Worm (Caenorhabditis elegans) whole organism, L1 larva: ENCODE data around the gene F11D11.21.

Experiments
- aha-1 ChIP-seq: fragments of 150-350 bp; optimal IDR thresholded peaks from 2 replicates; lab custom pipeline; 2014; ENCODE audit warnings: missing biosample characterization, missing genetic modification characterization
- alr-1 ChIP-seq: fragments of 200-800 bp; sonication (Bioruptor generic); optimal IDR thresholded peaks from 2 replicates; lab custom pipeline; 2018; ENCODE audit warnings: borderline replicate concordance, mild to moderate bottlenecking, missing genetic modification characterization, missing compliant biosample characterization
- ama-1 ChIP-seq: fragments of 150-350 bp; optimal IDR thresholded peaks from 2 replicates; lab custom pipeline; 2014
- blmp-1 ChIP-seq: fragments of 150-350 bp; optimal IDR thresholded peaks from 2 replicates; lab custom pipeline; 2014; ENCODE audit warnings: missing biosample characterization, missing genetic modification characterization
- ceh-82 ChIP-seq, 3 experiments: fragments of 150-350 bp in 1 of 3; sonication (generic microtip) in 2 of 3; optimal IDR thresholded peaks; 2 replicates each; lab custom pipeline; 2014 to 2017; ENCODE audit warnings: missing biosample characterization in 3 of 3, missing genetic modification characterization in 3 of 3
- ces-1 ChIP-seq: fragments of 150-350 bp; optimal IDR thresholded peaks from 2 replicates; lab custom pipeline; 2014; ENCODE audit warnings: missing biosample characterization, missing genetic modification reagents, missing genetic modification characterization
- dpl-1 ChIP-seq, 3 experiments: fragments of 150-350 bp in 2 of 3; sonication (generic microtip) in 1 of 3; optimal IDR thresholded peaks; 2 replicates each; lab custom pipeline; 2014 to 2017; ENCODE audit warnings: missing biosample characterization in 3 of 3, missing genetic modification characterization in 3 of 3, missing genetic modification reagents in 3 of 3
- dsc-1 ChIP-seq: sonication (generic microtip); optimal IDR thresholded peaks from 2 replicates; lab custom pipeline; 2016; ENCODE audit warnings: mild to moderate bottlenecking, missing genetic modification characterization, missing compliant biosample characterization
- efl-1 ChIP-seq, 4 experiments: fragments of 150-350 bp; optimal IDR thresholded peaks in 3 of 4; peaks in 1 of 4; 1 replicate in 1 of 4; 2 replicates in 3 of 4; lab custom pipeline; 2014; ENCODE audit warnings: missing biosample characterization in 2 of 4, missing genetic modification characterization in 2 of 4, missing genetic modification reagents in 2 of 4
- egl-27 ChIP-seq, 2 experiments: fragments of 150-350 bp in 1 of 2; sonication (generic microtip); optimal IDR thresholded peaks; 3 replicates each; lab custom pipeline; 2017 to 2018; ENCODE audit warnings: missing biosample characterization in 2 of 2, missing genetic modification characterization in 2 of 2, missing genetic modification reagents in 2 of 2
- elt-2 ChIP-seq: sonication (generic microtip); optimal IDR thresholded peaks from 2 replicates; lab custom pipeline; 2016; ENCODE audit warnings: missing genetic modification characterization, mild to moderate bottlenecking, inconsistent platforms, missing compliant biosample characterization, missing genetic modification reagents
- elt-3 ChIP-seq, 6 experiments: fragments of 150-350 bp in 1 of 6; sonication (generic microtip); optimal IDR thresholded peaks; 2 replicates each; lab custom pipeline; 2017 to 2018; ENCODE audit warnings: missing biosample characterization in 6 of 6, missing genetic modification characterization in 6 of 6, inconsistent platforms in 1 of 6
- ets-5 ChIP-seq: fragments of 200-800 bp; sonication (Bioruptor generic); IDR thresholded peaks from 2 replicates; pipeline ENCODE4 v1.3.6; 2022; ENCODE audit warnings: missing genetic modification characterization, missing compliant biosample characterization
- fkh-4 ChIP-seq: sonication (generic microtip); optimal IDR thresholded peaks from 2 replicates; lab custom pipeline; 2016; ENCODE audit warnings: missing compliant biosample characterization, missing genetic modification characterization, borderline replicate concordance
- fkh-8 ChIP-seq: sonication (generic microtip); optimal IDR thresholded peaks from 2 replicates; lab custom pipeline; 2016; ENCODE audit warnings: mild to moderate bottlenecking, missing genetic modification characterization, missing compliant biosample characterization
- jun-1 ChIP-seq: fragments of 150-350 bp; optimal IDR thresholded peaks from 2 replicates; lab custom pipeline; 2014; ENCODE audit warnings: missing biosample characterization, missing genetic modification reagents, missing genetic modification characterization
- lin-35 ChIP-seq, 2 experiments: fragments of 150-350 bp; optimal IDR thresholded peaks; 2 replicates each; lab custom pipeline; 2014; ENCODE audit warnings: missing biosample characterization in 2 of 2, missing genetic modification characterization in 2 of 2, missing genetic modification reagents in 2 of 2
- mef-2 ChIP-seq: fragments of 150-350 bp; optimal IDR thresholded peaks from 2 replicates; lab custom pipeline; 2014; ENCODE audit warnings: missing biosample characterization, missing genetic modification characterization
- mep-1 ChIP-seq: fragments of 150-350 bp; optimal IDR thresholded peaks from 2 replicates; lab custom pipeline; 2014; ENCODE audit warnings: missing biosample characterization, missing genetic modification characterization
- nhr-19 ChIP-seq: fragments of 200-800 bp; sonication (Bioruptor generic); conservative IDR thresholded peaks from 2 replicates; pipeline ENCODE4 v1.3.6; 2022; ENCODE audit warnings: missing genetic modification characterization, missing compliant biosample characterization
- nhr-237 ChIP-seq: fragments of 150-350 bp; optimal IDR thresholded peaks from 2 replicates; lab custom pipeline; 2014; ENCODE audit warnings: missing biosample characterization, missing genetic modification characterization
- nhr-47 ChIP-seq: sonication (generic microtip); optimal IDR thresholded peaks from 2 replicates; lab custom pipeline; 2016; ENCODE audit warnings: mild to moderate bottlenecking, missing genetic modification characterization, moderate library complexity, missing compliant biosample characterization
- pqm-1 ChIP-seq: sonication (generic microtip); optimal IDR thresholded peaks from 3 replicates; lab custom pipeline; 2017; ENCODE audit warnings: missing biosample characterization, missing genetic modification characterization
- skn-1 ChIP-seq: fragments of 150-350 bp; optimal IDR thresholded peaks from 2 replicates; lab custom pipeline; 2014; ENCODE audit warnings: missing biosample characterization, missing genetic modification characterization
- unc-30 ChIP-seq: sonication (generic microtip); optimal IDR thresholded peaks from 2 replicates; lab custom pipeline; 2017; ENCODE audit warnings: missing biosample characterization, missing genetic modification characterization
- xbp-1 ChIP-seq: sonication (generic microtip); optimal IDR thresholded peaks from 2 replicates; lab custom pipeline; 2016; ENCODE audit warnings: missing genetic modification characterization, missing compliant biosample characterization
- ztf-4 ChIP-seq: fragments of 150-350 bp; optimal IDR thresholded peaks from 2 replicates; lab custom pipeline; 2014; ENCODE audit warnings: missing biosample characterization, missing genetic modification characterization

Gene F11D11.21

DNA sequence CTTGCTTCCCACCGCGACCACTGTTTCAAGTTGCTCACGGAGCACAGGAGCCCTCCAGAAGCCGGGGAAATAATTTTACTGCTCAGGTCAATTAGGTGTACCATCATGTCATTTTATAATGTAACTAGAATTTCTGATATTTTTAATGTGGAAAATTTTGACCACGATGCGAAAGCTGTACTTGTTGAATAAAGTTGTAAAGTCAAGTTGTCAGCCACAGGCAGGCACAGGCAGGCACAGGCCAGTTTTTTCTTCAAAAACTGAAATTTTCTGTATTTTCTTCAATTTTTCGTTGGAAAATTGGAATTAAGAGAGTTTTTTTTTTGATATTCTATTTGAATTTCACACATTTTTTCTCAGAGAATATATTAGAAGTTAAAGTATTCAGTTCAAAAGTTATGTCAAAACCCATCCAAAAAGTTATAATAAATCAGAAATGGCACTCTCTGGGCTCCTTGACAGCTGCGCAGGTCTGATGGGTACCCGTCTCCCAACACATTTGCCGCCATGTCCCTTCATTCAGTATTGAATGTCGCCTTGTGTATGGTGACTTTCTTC is 44.2 kb downstream of the F11D11.21 start, which contains the start of gene Y17D7C.1:
TSS of gene Y17D7C.1 (plus strand) at position 508 of the 558 bp plus-strand sequence.
- TF ChIP-seq elt-2: no peak
- no peak for TF ChIP-seq blmp-1 (tag; lab: Kevin White, UChicago)
- no peak for TF ChIP-seq efl-1 (optimal IDR thresholded peaks at IDR 0.05; lab: Kevin White, UChicago)
- TF ChIP-seq efl-1 (GFP tag; optimal IDR thresholded peaks at IDR 0.05 in 1 of 2; lab: Kevin White, UChicago): peak in 1 of 2 experiments; percentile 86
- TF ChIP-seq ztf-4 (tag; lab: Kevin White, UChicago): no peak
- no peak for TF ChIP-seq alr-1
- TF ChIP-seq dpl-1 (GFP tag; optimal IDR thresholded peaks at IDR 0.05; lab: Kevin White, UChicago): no peak
- TF ChIP-seq mep-1 (tag; lab: Kevin White, UChicago): no peak

DNA sequence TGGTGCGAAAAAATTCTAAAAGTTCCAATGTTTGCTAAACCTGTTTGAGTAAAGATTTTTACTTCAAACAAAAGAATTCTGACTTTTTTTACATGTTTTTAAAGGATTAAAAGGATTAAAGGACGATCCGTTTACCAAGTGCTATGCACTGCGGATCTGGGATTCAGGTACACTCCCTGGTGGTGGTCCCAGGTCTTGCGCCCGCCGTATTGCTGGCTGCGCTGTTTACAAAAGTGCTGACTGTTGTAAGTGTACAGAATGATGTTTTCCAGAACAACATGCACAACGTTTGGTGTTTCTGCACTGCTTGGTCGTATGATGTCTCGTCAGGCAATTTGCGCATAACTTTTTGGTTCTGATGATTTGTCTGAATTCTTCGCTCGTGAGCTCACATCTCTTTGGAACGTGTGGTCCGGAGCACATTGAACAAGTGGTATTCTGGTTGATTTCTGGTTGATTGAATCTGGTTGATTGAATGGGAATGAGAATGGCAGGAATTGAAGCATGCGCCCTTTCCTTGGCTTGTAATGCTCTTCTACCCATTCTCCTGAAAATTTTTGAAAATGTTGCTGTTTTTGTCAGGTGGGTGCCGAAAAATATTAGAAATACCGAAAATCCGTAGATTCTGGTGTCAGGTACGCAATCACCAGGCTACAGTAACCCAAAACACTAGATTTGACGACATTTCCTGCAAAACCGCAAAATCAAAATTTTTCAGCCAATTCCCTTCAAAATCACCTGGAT is 44.9 kb downstream of the F11D11.21 start:
- TF ChIP-seq egl-27 (tag; optimal IDR thresholded peaks at IDR 0.05; lab: Kevin White, UChicago) (no peak), ets-5 (GFP tag; lab: Robert Waterston, UW) (0 out of 2 replicates have a peak, but pooled peaks have one; percentile 44), xbp-1 (tag; lab: Kevin White, UChicago) (no peak), jun-1 (tag; lab: Kevin White, UChicago) (no peak), lin-35 (GFP tag; optimal IDR thresholded peaks at IDR 0.05; lab: Kevin White, UChicago) (no peak), dsc-1 (no peak), nhr-19 (0 out of 2 replicates have a peak, but pooled peaks have one; percentile 2), ces-1 (GFP tag; lab: Kevin White, UChicago) (no peak), fkh-8 (tag; lab: Kevin White, UChicago) (no peak), unc-30 (tag; lab: Kevin White, UChicago) (no peak), mef-2 (tag; lab: Kevin White, UChicago) (no peak), fkh-4 (no peak), aha-1 (tag; lab: Kevin White, UChicago) (no peak), ceh-82 (tag; optimal IDR thresholded peaks at IDR 0.05; lab: Kevin White, UChicago) (no peak), ama-1 (lab: Kevin White, UChicago) (no peak), dpl-1 (GFP tag; optimal IDR thresholded peaks at IDR 0.05; lab: Kevin White, UChicago) (no peak), ztf-4 (tag; lab: Kevin White, UChicago) (no peak), elt-3 (tag; optimal IDR thresholded peaks at IDR 0.05; lab: Kevin White, UChicago) (no peak)

- TF ChIP-seq nhr-237 (tag; lab: Kevin White, UChicago): no peak
- TF ChIP-seq pqm-1 (tag; lab: Kevin White, UChicago): peak; percentile 4
- no peak for TF ChIP-seq fkh-4
- TF ChIP-seq skn-1: no peak
- TF ChIP-seq ets-5 (GFP tag; lab: Robert Waterston, UW): no peak
- TF ChIP-seq nhr-47 (tag; lab: Kevin White, UChicago): no peak
- peak in 1 of 2 experiments; percentile 6 for TF ChIP-seq lin-35 (GFP tag; optimal IDR thresholded peaks at IDR 0.05; lab: Kevin White, UChicago)
- TF ChIP-seq ceh-82 (tag; optimal IDR thresholded peaks at IDR 0.05; lab: Kevin White, UChicago): no peak
- no peak for TF ChIP-seq blmp-1 (tag; lab: Kevin White, UChicago)
- peak; percentile 81 for TF ChIP-seq elt-2
Observed at ce11 chrV:18701306-18701705, 49.0 kb downstream of the F11D11.21 start, which contains the start of gene Y69H2.9. TSS of gene Y69H2.9 (plus strand) at chrV:18701538.
